Fruit fly (Drosophila melanogaster): Measurements from ENCODE around the gene CG14671.

CG14671 gene

dm6 chr3R:5517002-5517875 is 47.4 kb downstream of the CG14671 start, which contains the start of gene Itpr (continued):
- TF ChIP-seq HmgZ (tag; optimal IDR thresholded peaks at IDR 0.05) (peak; percentile 28), CG7556 (GFP tag; optimal IDR thresholded peaks at IDR 0.05) (no peak), CG4328 (GFP tag; optimal IDR thresholded peaks at IDR 0.05) (no peak), CG2129 (GFP tag; IDR thresholded peaks at IDR 0.05; ENCODE audit: partially characterized antibody) (no peak), Drgx (GFP tag; IDR thresholded peaks at IDR 0.05) (no peak), CG16779 (GFP tag; IDR thresholded peaks at IDR 0.05) (no peak), cad (GFP tag; optimal IDR thresholded peaks at IDR 0.05) (no peak), Hey (tag; optimal IDR thresholded peaks at IDR 0.05) (no peak), so (GFP tag; IDR thresholded peaks at IDR 0.05) (no peak), Max (GFP tag; optimal IDR thresholded peaks at IDR 0.05) (no peak), Stat92E (GFP tag; optimal IDR thresholded peaks at IDR 0.05) (no peak), ap (GFP tag; IDR thresholded peaks at IDR 0.05) (no peak), Xbp1 (GFP tag; optimal IDR thresholded peaks at IDR 0.05) (no peak), bsh (GFP tag; optimal IDR thresholded peaks at IDR 0.05) (no peak), shn (GFP tag; optimal IDR thresholded peaks at IDR 0.05) (no peak), sqz (GFP tag; optimal IDR thresholded peaks at IDR 0.05) (no peak), chn (GFP tag; optimal IDR thresholded peaks at IDR 0.05) (peak; percentile 25), CG7987 (GFP tag; optimal IDR thresholded peaks at IDR 0.05) (peak; percentile 7), CG33557 (GFP tag; optimal IDR thresholded peaks at IDR 0.05) (no peak), YL-1 (GFP tag; optimal IDR thresholded peaks at IDR 0.05) (peak; percentile 33), CG12744 (GFP tag; optimal IDR thresholded peaks at IDR 0.05) (no peak), CG18619 (GFP tag; optimal IDR thresholded peaks at IDR 0.05) (no peak), sna (GFP tag; IDR thresholded peaks at IDR 0.05; ENCODE audit: partially characterized antibody) (peak; percentile 55), zfh1 (GFP tag; IDR thresholded peaks at IDR 0.05) (0 out of 3 replicates have a peak, but pooled peaks have one; percentile 3), z (GFP tag; IDR thresholded peaks at IDR 0.05) (no peak), lilli (GFP tag; optimal IDR thresholded peaks at IDR 0.05) (no peak), CG14050 (GFP tag; IDR thresholded peaks at IDR 0.05) (no peak), Aef1 (GFP tag; IDR thresholded peaks at IDR 0.05) (0 out of 3 replicates have a peak, but pooled peaks have one; percentile 21), CG32532 (GFP tag; IDR thresholded peaks at IDR 0.05) (no peak; the same call in 1 of the 2 replicates), CG5180 (GFP tag; optimal IDR thresholded peaks at IDR 0.05) (no peak), Doc3 (GFP tag; IDR thresholded peaks at IDR 0.05; ENCODE audit: partially characterized antibody) (no peak), CG17612 (GFP tag; IDR thresholded peaks at IDR 0.05) (no peak), ash1 (GFP tag; optimal IDR thresholded peaks at IDR 0.05) (no peak), unc-4 (GFP tag; IDR thresholded peaks at IDR 0.05; ENCODE audit: partially characterized antibody) (peak; percentile 38; the same call in 1 of the 2 replicates), HHEX (GFP tag; optimal IDR thresholded peaks at IDR 0.05) (no peak), Sox102F (GFP tag; optimal IDR thresholded peaks at IDR 0.05) (no peak), Gsc (GFP tag; IDR thresholded peaks at IDR 0.05) (no peak), tll (GFP tag; optimal IDR thresholded peaks at IDR 0.05) (no peak), CG15011 (GFP tag; optimal IDR thresholded peaks at IDR 0.05) (no peak), pb (GFP tag; optimal IDR thresholded peaks at IDR 0.05) (no peak), CG11560 (tag; IDR thresholded peaks at IDR 0.05) (no peak), CG8765 (GFP tag; IDR thresholded peaks at IDR 0.05) (no peak), tgo (GFP tag; IDR thresholded peaks at IDR 0.05) (no peak), fu2 (GFP tag; optimal IDR thresholded peaks at IDR 0.05) (no peak), sr (GFP tag; IDR thresholded peaks at IDR 0.05) (peak; percentile 41; the same call in 1 of the 3 replicates), CG14710 (tag; optimal IDR thresholded peaks at IDR 0.05) (no peak), chif (GFP tag; optimal IDR thresholded peaks at IDR 0.05) (no peak), Spps (tag; optimal IDR thresholded peaks at IDR 0.05) (no peak), CG2199 (GFP tag; IDR thresholded peaks at IDR 0.05) (no peak)
